Fruit fly (Drosophila melanogaster) whole organism, embryonic: ENCODE measurements around the gene Boh1.

ENCODE experiments used
- Aef1 ChIP-seq: fragments of 200-800 bp; sonication (Bioruptor generic); IDR thresholded peaks from 3 replicates; pipeline ENCODE4 v1.3.6; 2022; ENCODE audit warnings: missing biosample characterization, missing genetic modification characterization
- Awh ChIP-seq: fragments of 200-800 bp; sonication (Bioruptor generic); IDR thresholded peaks from 2 replicates; pipeline ENCODE4, ENCODE4 v1.3.6; 2022; ENCODE audit warnings: missing biosample characterization, missing genetic modification characterization
- CG10462 ChIP-seq: fragments of 200-800 bp; sonication (Bioruptor generic); optimal IDR thresholded peaks from 2 replicates; lab custom pipeline; 2016; ENCODE audit warnings: missing biosample characterization, missing genetic modification characterization
- CG11696 ChIP-seq: fragments of 200-800 bp; sonication (Bioruptor generic); IDR thresholded peaks from 2 replicates; pipeline ENCODE4 v1.3.6; 2022; ENCODE audit warnings: missing biosample characterization, missing genetic modification characterization
- CG12219 ChIP-seq: fragments of 200-800 bp; sonication (Bioruptor generic); optimal IDR thresholded peaks from 3 replicates; lab custom pipeline; 2018; ENCODE audit warnings: missing biosample characterization, mild to moderate bottlenecking, missing genetic modification characterization
- CG12942 ChIP-seq: fragments of 200-800 bp; sonication (Bioruptor generic); optimal IDR thresholded peaks from 3 replicates; lab custom pipeline; 2016; ENCODE audit warnings: missing biosample characterization, missing genetic modification characterization
- CG13424 ChIP-seq: fragments of 200-800 bp; sonication (Bioruptor generic); optimal IDR thresholded peaks from 2 replicates; lab custom pipeline; 2019; ENCODE audit warnings: missing biosample characterization, mild to moderate bottlenecking, missing genetic modification characterization, moderate library complexity
- CG1602 ChIP-seq: fragments of 200-800 bp; sonication (Bioruptor generic); optimal IDR thresholded peaks from 3 replicates; lab custom pipeline; 2016; ENCODE audit warnings: missing biosample characterization, missing genetic modification characterization
- CG16813 ChIP-seq: fragments of 200-800 bp; sonication (Bioruptor generic); IDR thresholded peaks from 3 replicates; pipeline ENCODE4 v1.3.6; 2022; ENCODE audit warnings: missing biosample characterization, missing genetic modification characterization; ENCODE audit not compliant: partially characterized antibody
- CG16863 ChIP-seq: fragments of 200-800 bp; sonication (Bioruptor generic); optimal IDR thresholded peaks from 3 replicates; lab custom pipeline; 2016; ENCODE audit warnings: missing biosample characterization, missing genetic modification characterization
- CG17912 ChIP-seq: fragments of 200-800 bp; sonication (Bioruptor generic); optimal IDR thresholded peaks from 2 replicates; lab custom pipeline; 2018; ENCODE audit warnings: missing biosample characterization, mild to moderate bottlenecking, missing genetic modification characterization
- CG3065 ChIP-seq: fragments of 200-800 bp; sonication (Bioruptor generic); optimal IDR thresholded peaks from 2 replicates; lab custom pipeline; 2016; ENCODE audit warnings: missing biosample characterization, missing genetic modification characterization
- CG32532 ChIP-seq: fragments of 200-800 bp; sonication (Bioruptor generic); IDR thresholded peaks from 2 replicates; pipeline ENCODE4 v1.3.6; 2022; ENCODE audit warnings: missing biosample characterization, missing genetic modification characterization
- CG6175 ChIP-seq: fragments of 200-800 bp; sonication (Bioruptor generic); IDR thresholded peaks from 3 replicates; pipeline ENCODE4 v1.3.6; 2022; ENCODE audit warnings: missing biosample characterization, missing genetic modification characterization
- CG6689 ChIP-seq: fragments of 200-800 bp; sonication (Bioruptor generic); IDR thresholded peaks from 2 replicates; pipeline ENCODE4 v1.3.6; 2022; ENCODE audit warnings: missing biosample characterization, missing genetic modification characterization
- CG7745 ChIP-seq: fragments of 200-800 bp; sonication (Bioruptor generic); optimal IDR thresholded peaks from 2 replicates; lab custom pipeline; 2018; ENCODE audit warnings: missing biosample characterization, mild to moderate bottlenecking, missing genetic modification characterization, moderate library complexity
- CG7839 ChIP-seq: fragments of 200-800 bp; sonication (Bioruptor generic); optimal IDR thresholded peaks from 3 replicates; lab custom pipeline; 2018; ENCODE audit warnings: missing biosample characterization, mild to moderate bottlenecking, missing genetic modification characterization, moderate library complexity
- CG9437 ChIP-seq: fragments of 200-800 bp; sonication (Bioruptor generic); optimal IDR thresholded peaks from 2 replicates; lab custom pipeline; 2018; ENCODE audit warnings: missing biosample characterization, mild to moderate bottlenecking, missing genetic modification characterization
- CG9609 ChIP-seq: fragments of 200-800 bp; sonication (Bioruptor generic); optimal IDR thresholded peaks from 3 replicates; lab custom pipeline; 2016; ENCODE audit warnings: missing biosample characterization, missing genetic modification characterization
- CG9727 ChIP-seq: fragments of 200-800 bp; sonication (Bioruptor generic); optimal IDR thresholded peaks from 3 replicates; lab custom pipeline; 2017; ENCODE audit warnings: missing biosample characterization, mild to moderate bottlenecking, missing genetic modification characterization
- CG9932 ChIP-seq: fragments of 200-800 bp; sonication (Bioruptor generic); IDR thresholded peaks from 2 replicates; pipeline ENCODE4 v1.3.6; 2022; ENCODE audit warnings: missing biosample characterization, missing genetic modification characterization
- CkIIα-i1 ChIP-seq: fragments of 200-800 bp; sonication (Bioruptor generic); IDR thresholded peaks from 2 replicates; pipeline ENCODE4 v1.3.6; 2022; ENCODE audit warnings: missing biosample characterization, missing genetic modification characterization
- Dad ChIP-seq: fragments of 200-800 bp; sonication (Bioruptor generic); optimal IDR thresholded peaks from 3 replicates; lab custom pipeline; 2016; ENCODE audit warnings: missing biosample characterization, missing genetic modification characterization
- Fer2 ChIP-seq: fragments of 200-800 bp; sonication (Bioruptor generic); optimal IDR thresholded peaks from 2 replicates; lab custom pipeline; 2018; ENCODE audit warnings: missing biosample characterization, mild to moderate bottlenecking, missing genetic modification characterization, moderate library complexity
- Gug ChIP-seq: fragments of 200-800 bp; sonication (Bioruptor generic); IDR thresholded peaks from 4 replicates; pipeline ENCODE4 v1.3.6; 2022; ENCODE audit warnings: missing biosample characterization, missing genetic modification characterization
- Kr ChIP-seq: fragments of 200-800 bp; sonication (Bioruptor generic); optimal IDR thresholded peaks from 2 replicates; lab custom pipeline; 2017; ENCODE audit warnings: missing biosample characterization, mild to moderate bottlenecking, missing genetic modification characterization
- chif ChIP-seq, 2 experiments: fragments of 200-800 bp; sonication (Bioruptor generic); optimal IDR thresholded peaks; 3 replicates each; lab custom pipeline; 2016; ENCODE audit warnings: missing biosample characterization in 2 of 2, missing genetic modification characterization in 2 of 2
- corto ChIP-seq: fragments of 200-800 bp; sonication (Bioruptor generic); optimal IDR thresholded peaks from 2 replicates; lab custom pipeline; 2016; ENCODE audit warnings: missing biosample characterization, mild to moderate bottlenecking, missing genetic modification characterization, moderate library complexity
- crp ChIP-seq, 2 experiments: fragments of 200-800 bp; sonication (Bioruptor generic); optimal IDR thresholded peaks; 2 replicates in 1 of 2; 3 replicates in 1 of 2; lab custom pipeline; 2017; ENCODE audit warnings: missing biosample characterization in 2 of 2, missing genetic modification characterization in 2 of 2, mild to moderate bottlenecking in 1 of 2, moderate library complexity in 1 of 2
- ems ChIP-seq: fragments of 200-800 bp; sonication (Bioruptor generic); optimal IDR thresholded peaks from 3 replicates; lab custom pipeline; 2016; ENCODE audit warnings: missing biosample characterization, missing genetic modification characterization
- ewg ChIP-seq: fragments of 200-800 bp; sonication (Bioruptor generic); optimal IDR thresholded peaks from 3 replicates; lab custom pipeline; 2017; ENCODE audit warnings: mild to moderate bottlenecking, missing biosample characterization, missing genetic modification reagents, missing genetic modification characterization
- gcm ChIP-seq: fragments of 200-800 bp; sonication (Bioruptor generic); optimal IDR thresholded peaks from 2 replicates; lab custom pipeline; 2019; ENCODE audit warnings: missing biosample characterization, mild to moderate bottlenecking, missing genetic modification characterization, moderate library complexity
- gsb ChIP-seq: fragments of 200-800 bp; sonication (Bioruptor generic); IDR thresholded peaks from 2 replicates; pipeline ENCODE4 v1.3.6; 2022; ENCODE audit warnings: missing biosample characterization, missing genetic modification characterization
- hb ChIP-seq: fragments of 200-800 bp; sonication (Bioruptor generic); IDR thresholded peaks from 3 replicates; pipeline ENCODE4 v1.3.6; 2022; ENCODE audit warnings: missing biosample characterization, missing genetic modification characterization; ENCODE audit not compliant: partially characterized antibody
- kay ChIP-seq: fragments of 200-800 bp; sonication (Bioruptor generic); optimal IDR thresholded peaks from 2 replicates; lab custom pipeline; 2016; ENCODE audit warnings: missing biosample characterization, missing genetic modification characterization
- lmd ChIP-seq: fragments of 200-800 bp; sonication (Bioruptor generic); IDR thresholded peaks from 2 replicates; pipeline ENCODE4 v1.3.6; 2022; ENCODE audit warnings: missing biosample characterization, missing genetic modification characterization
- nom ChIP-seq: fragments of 200-800 bp; sonication (Bioruptor generic); optimal IDR thresholded peaks from 2 replicates; lab custom pipeline; 2017; ENCODE audit warnings: missing biosample characterization, missing genetic modification characterization, mild to moderate bottlenecking, moderate library complexity, missing genetic modification reagents
- pan ChIP-seq, 4 experiments: fragments of >200 bp in 3 of 4; fragments of 200-800 bp in 1 of 4; sonication (Bioruptor generic) in 1 of 4; optimal IDR thresholded peaks in 3 of 4; IDR thresholded peaks in 1 of 4; 2 replicates each; pipeline versions ENCODE4 v1.3.6 to Lab custom; 2017 to 2022; ENCODE audit warnings: missing biosample characterization in 2 of 4, missing genetic modification characterization in 2 of 4, mixed read lengths in 1 of 4
- pb ChIP-seq: fragments of 200-800 bp; sonication (Bioruptor generic); optimal IDR thresholded peaks from 3 replicates; lab custom pipeline; 2016; ENCODE audit warnings: missing biosample characterization, missing genetic modification characterization
- pfk ChIP-seq: fragments of 200-800 bp; sonication (Bioruptor generic); optimal IDR thresholded peaks from 2 replicates; lab custom pipeline; 2018; ENCODE audit warnings: missing biosample characterization, mild to moderate bottlenecking, missing genetic modification characterization, moderate library complexity
- sima ChIP-seq: fragments of 200-800 bp; sonication (Bioruptor generic); optimal IDR thresholded peaks from 2 replicates; lab custom pipeline; 2016; ENCODE audit warnings: missing biosample characterization, missing genetic modification characterization
- sna ChIP-seq: fragments of 200-800 bp; sonication (Bioruptor generic); IDR thresholded peaks from 2 replicates; pipeline ENCODE4 v1.3.6; 2022; ENCODE audit warnings: missing biosample characterization, missing genetic modification characterization; ENCODE audit not compliant: partially characterized antibody
- so ChIP-seq: fragments of 200-800 bp; sonication (Bioruptor generic); IDR thresholded peaks from 3 replicates; pipeline ENCODE4 v1.3.6; 2022; ENCODE audit warnings: missing biosample characterization, missing genetic modification characterization
- ssp ChIP-seq: fragments of 200-800 bp; sonication (Bioruptor generic); IDR thresholded peaks from 2 replicates; pipeline ENCODE4 v1.3.6; 2022; ENCODE audit warnings: missing biosample characterization, missing genetic modification characterization
- tin ChIP-seq: fragments of 200-800 bp; sonication (Bioruptor generic); optimal IDR thresholded peaks from 3 replicates; lab custom pipeline; 2016; ENCODE audit warnings: missing biosample characterization, missing genetic modification characterization
- tll ChIP-seq, 2 experiments: fragments of 200-800 bp in 1 of 2; fragments of >200 bp in 1 of 2; sonication (Bioruptor generic) in 1 of 2; optimal IDR thresholded peaks; 2 replicates each; lab custom pipeline; 2017 to 2019; ENCODE audit warnings: missing biosample characterization in 2 of 2, missing genetic modification characterization in 2 of 2, mild to moderate bottlenecking in 1 of 2, moderate library complexity in 1 of 2
- twi ChIP-seq: fragments of 200-800 bp; optimal IDR thresholded peaks from 2 replicates; lab custom pipeline; 2019; ENCODE audit warnings: missing biosample characterization, mild to moderate bottlenecking, missing genetic modification characterization, moderate library complexity
- z ChIP-seq: fragments of 200-800 bp; sonication (Bioruptor generic); IDR thresholded peaks from 3 replicates; pipeline ENCODE4 v1.3.6; 2022; ENCODE audit warnings: missing biosample characterization, missing genetic modification characterization
- zfh2 ChIP-seq: fragments of 200-800 bp; sonication (Bioruptor generic); optimal IDR thresholded peaks from 2 replicates; lab custom pipeline; 2016; ENCODE audit warnings: missing biosample characterization, missing genetic modification characterization

The Boh1 gene

dm6 chr3R:27916355-27917019 lies 2.8 kb downstream of the Boh1 start, which contains the start of the genes CG5003 and mRpS22 (continued):
- TF ChIP-seq CG3065 (GFP tag; lab: Kevin White, UChicago) (no peak), CG9727 (GFP tag; lab: Kevin White, UChicago) (peak; percentile 74), CG6175 (no peak), lmd (GFP tag; lab: Robert Waterston, UW) (peak; percentile 24; the same call in 1 of the 2 replicates), hb (no peak), crp (GFP tag; optimal IDR thresholded peaks at IDR 0.05; lab: Kevin White, UChicago) (peak in 1 of 2 experiments; percentile 19), zfh2 (GFP tag; lab: Kevin White, UChicago) (peak; percentile 44), sima (GFP tag; lab: Kevin White, UChicago) (peak; percentile 6), pb (GFP tag; lab: Kevin White, UChicago) (no peak), gcm (GFP tag; lab: Kevin White, UChicago) (no peak), Aef1 (peak; percentile 33; the same call in 1 of the 3 replicates), corto (no peak), CG16813 (GFP tag; lab: Robert Waterston, UW) (peak; percentile 46; the same call in 1 of the 3 replicates), CG12219 (GFP tag; lab: Kevin White, UChicago) (no peak), pfk (GFP tag; lab: Kevin White, UChicago) (no peak), Gug (GFP tag; lab: Robert Waterston, UW) (peak; percentile 9; the same call in 2 of the 4 replicates), CG32532 (peak; percentile 52), CG9609 (GFP tag; lab: Kevin White, UChicago) (no peak), CG6689 (GFP tag; lab: Robert Waterston, UW) (peak; percentile 69), CG13424 (tag; lab: Kevin White, UChicago) (peak; percentile 75), CG16863 (GFP tag; lab: Kevin White, UChicago) (no peak), CG1602 (GFP tag; lab: Kevin White, UChicago) (peak; percentile 25), sna (GFP tag; lab: Robert Waterston, UW) (no peak), nom (GFP tag; lab: Kevin White, UChicago) (no peak), tll (GFP tag; optimal IDR thresholded peaks at IDR 0.05; lab: Kevin White, UChicago) (no peak), so (no peak), CG9437 (GFP tag; lab: Kevin White, UChicago) (peak; percentile 60), ewg (peak; percentile 47), Fer2 (tag; lab: Kevin White, UChicago) (peak; percentile 63), Dad (no peak), CG10462 (GFP tag; lab: Kevin White, UChicago) (peak; percentile 41), pan (optimal IDR thresholded peaks at IDR 0.05; lab: Kevin White, UChicago) (no peak), pan (GFP tag; optimal IDR thresholded peaks at IDR 0.05 in 1 of 2, IDR thresholded peaks at IDR 0.05 in 1 of 2) (peak in 1 of 2 experiments; percentile 59), CG17912 (GFP tag; lab: Kevin White, UChicago) (no peak), CG12942 (GFP tag; lab: Kevin White, UChicago) (peak; percentile 51), z (GFP tag; lab: Robert Waterston, UW) (no peak), kay (peak; percentile 55), chif (GFP tag; optimal IDR thresholded peaks at IDR 0.05; lab: Kevin White, UChicago) (peak in 1 of 2 experiments; percentile 2), CkIIα-i1 (no peak), ems (GFP tag; lab: Kevin White, UChicago) (no peak), CG7839 (peak; percentile 70), Kr (GFP tag; lab: Kevin White, UChicago) (no peak), Awh (GFP tag; lab: Robert Waterston, UW) (no peak), ssp (GFP tag; lab: Robert Waterston, UW) (peak; percentile 36; the same call in 1 of the 2 replicates), tin (GFP tag; lab: Kevin White, UChicago) (peak; percentile 73), gsb (GFP tag; lab: Robert Waterston, UW) (no peak), CG7745 (no peak), twi (tag; lab: Kevin White, UChicago) (peak; percentile 39), CG9932 (peak; percentile 78), CG11696 (GFP tag; lab: Robert Waterston, UW) (no peak)
